Worm (Caenorhabditis elegans) whole organism, L4 larva: ENCODE results near the gene fbxb-104.

ENCODE experiments used
- F37D6.2 ChIP-seq: sonication (generic microtip); optimal IDR thresholded peaks from 2 replicates; lab custom pipeline; 2016; ENCODE audit warnings: mild to moderate bottlenecking, missing genetic modification characterization, missing compliant biosample characterization
- attf-4 ChIP-seq: sonication (generic microtip); optimal IDR thresholded peaks from 3 replicates; lab custom pipeline; 2017; ENCODE audit warnings: missing biosample characterization, missing genetic modification characterization
- ceh-82 ChIP-seq: sonication (generic microtip); optimal IDR thresholded peaks from 2 replicates; lab custom pipeline; 2017; ENCODE audit warnings: missing biosample characterization, missing genetic modification characterization
- ces-1 ChIP-seq: fragments of 150-350 bp; sonication (generic microtip); optimal IDR thresholded peaks from 4 replicates; lab custom pipeline; 2014; ENCODE audit warnings: missing biosample characterization, missing genetic modification reagents, missing genetic modification characterization
- fos-1 ChIP-seq: fragments of 150-350 bp; optimal IDR thresholded peaks from 2 replicates; lab custom pipeline; 2014; ENCODE audit warnings: missing biosample characterization, missing genetic modification characterization
- hlh-30 ChIP-seq: sonication (generic microtip); optimal IDR thresholded peaks from 2 replicates; lab custom pipeline; 2017; ENCODE audit warnings: antibody characterized with exemption, mild to moderate bottlenecking, missing genetic modification characterization, missing compliant biosample characterization; ENCODE audit not compliant: insufficient read depth
- lin-13 ChIP-seq: fragments of 150-350 bp; optimal IDR thresholded peaks from 2 replicates; lab custom pipeline; 2014; ENCODE audit warnings: missing biosample characterization, missing genetic modification reagents, missing genetic modification characterization
- mep-1 ChIP-seq: fragments of 150-350 bp; sonication (generic microtip); optimal IDR thresholded peaks from 3 replicates; lab custom pipeline; 2014; ENCODE audit warnings: missing biosample characterization, missing genetic modification characterization
- nhr-25 ChIP-seq: sonication (generic microtip); optimal IDR thresholded peaks from 2 replicates; lab custom pipeline; 2017; ENCODE audit warnings: missing genetic modification characterization, mild to moderate bottlenecking, missing compliant biosample characterization, antibody characterized with exemption, moderate library complexity, borderline replicate concordance; ENCODE audit not compliant: insufficient read depth
- pha-4 ChIP-seq, 2 experiments: fragments of 150-350 bp in 1 of 2; fragments of 200-800 bp in 1 of 2; sonication (Bioruptor generic) in 1 of 2; IDR thresholded peaks in 1 of 2; optimal IDR thresholded peaks in 1 of 2; 2 replicates each; pipeline versions ENCODE4 v1.3.6 to Lab custom; 2014 to 2022; ENCODE audit warnings: missing genetic modification characterization in 2 of 2, missing genetic modification reagents in 2 of 2, missing biosample characterization in 1 of 2, missing compliant biosample characterization in 1 of 2
- snpc-4 ChIP-seq: fragments of 150-350 bp; optimal IDR thresholded peaks from 2 replicates; lab custom pipeline; 2014; ENCODE audit warnings: missing biosample characterization, missing genetic modification characterization
- spr-1 ChIP-seq: sonication (generic microtip); optimal IDR thresholded peaks from 2 replicates; lab custom pipeline; 2016; ENCODE audit warnings: mild to moderate bottlenecking, missing genetic modification characterization, missing compliant biosample characterization
- unc-62 ChIP-seq, 3 experiments: fragments of 150-350 bp in 1 of 3; sonication (generic microtip); optimal IDR thresholded peaks in 2 of 3; peaks in 1 of 3; 1 replicate in 1 of 3; 2 replicates in 2 of 3; lab custom pipeline; 2014 to 2017; ENCODE audit warnings: missing biosample characterization in 3 of 3, missing genetic modification characterization in 3 of 3, missing genetic modification reagents in 3 of 3, missing genotype in 1 of 3

ce11 chrII:3452421-3452820 is 24.6 kb downstream of the fbxb-104 start, which contains the start of gene C16C8.12:
- TF ChIP-seq hlh-30 (tag; lab: Kevin White, UChicago) (no peak), ces-1 (GFP tag; lab: Kevin White, UChicago) (no peak), nhr-25 (tag; lab: Kevin White, UChicago) (no peak), spr-1 (no peak), F37D6.2 (tag; lab: Kevin White, UChicago) (no peak), fos-1 (tag; lab: Kevin White, UChicago) (no peak), ceh-82 (no peak), attf-4 (tag; lab: Kevin White, UChicago) (no peak), mep-1 (tag; lab: Kevin White, UChicago) (no peak), lin-13 (GFP tag; lab: Kevin White, UChicago) (no peak), unc-62 (GFP tag; optimal IDR thresholded peaks at IDR 0.05 in 1 of 2; lab: Kevin White, UChicago) (no peak), unc-62 (tag; optimal IDR thresholded peaks at IDR 0.05; lab: Kevin White, UChicago) (no peak), pha-4 (GFP tag; IDR thresholded peaks at IDR 0.05; lab: Robert Waterston, UW) (no peak), pha-4 (tag; optimal IDR thresholded peaks at IDR 0.05; lab: Kevin White, UChicago) (no peak), snpc-4 (no peak)
